Worm (Caenorhabditis elegans) whole organism, dauer: ENCODE data around the gene F07H5.13.

Source experiments
- unc-62 ChIP-seq: sonication (generic microtip); optimal IDR thresholded peaks from 2 replicates; lab custom pipeline; 2017; ENCODE audit warnings: missing biosample characterization, missing genetic modification reagents, missing genetic modification characterization

Gene F07H5.13

ce11 chrII:8789828-8790558 lies at the start of gene F07H5.13:
TSS of gene F07H5.13 (plus strand) at chrII:8790557.
- TF ChIP-seq unc-62 (GFP tag; lab: Kevin White, UChicago), result no peak

ce11 chrII:8741277-8741676 lies 49.1 kb upstream of the F07H5.13 start:
- TF ChIP-seq unc-62 (GFP tag; lab: Kevin White, UChicago), result no peak

ce11 chrII:8742006-8742847 lies 48.1 kb upstream of the F07H5.13 start:
- TF ChIP-seq unc-62 (GFP tag; lab: Kevin White, UChicago), result no peak

ce11 chrII:8742972-8743371 lies 47.4 kb upstream of the F07H5.13 start:
- no peak for TF ChIP-seq unc-62 (GFP tag; lab: Kevin White, UChicago)

ce11 chrII:8743379-8744173 lies 46.8 kb upstream of the F07H5.13 start, which contains the start of gene mak-1:
TSS of gene mak-1 (plus strand) at chrII:8744071.
- no peak for TF ChIP-seq unc-62 (GFP tag; lab: Kevin White, UChicago)

- no peak for TF ChIP-seq unc-62 (GFP tag; lab: Kevin White, UChicago)
Measured at ce11 chrII:8744555-8745448, 45.6 kb upstream of the F07H5.13 start.

ce11 chrII:8745449-8746297 lies 44.7 kb upstream of the F07H5.13 start:
- no peak for TF ChIP-seq unc-62 (GFP tag; lab: Kevin White, UChicago)

- TF ChIP-seq unc-62 (GFP tag; lab: Kevin White, UChicago), result no peak
Measured at ce11 chrII:8746298-8746775, 44.0 kb upstream of the F07H5.13 start.

- TF ChIP-seq unc-62 (GFP tag; lab: Kevin White, UChicago), result no peak
Measured at ce11 chrII:8747246-8747938, 43.0 kb upstream of the F07H5.13 start.

- no peak for TF ChIP-seq unc-62 (GFP tag; lab: Kevin White, UChicago)
Measured at ce11 chrII:8747939-8748352, 42.4 kb upstream of the F07H5.13 start.

ce11 chrII:8748638-8749037 lies 41.7 kb upstream of the F07H5.13 start:
- no peak for TF ChIP-seq unc-62 (GFP tag; lab: Kevin White, UChicago)

ce11 chrII:8749084-8749483 lies 41.3 kb upstream of the F07H5.13 start:
- no peak for TF ChIP-seq unc-62 (GFP tag; lab: Kevin White, UChicago)

- no peak for TF ChIP-seq unc-62 (GFP tag; lab: Kevin White, UChicago)
Measured at ce11 chrII:8750056-8750455, 40.3 kb upstream of the F07H5.13 start.
